Worm (Caenorhabditis elegans): Measurements from ENCODE around the gene cnx-1.

DNA sequence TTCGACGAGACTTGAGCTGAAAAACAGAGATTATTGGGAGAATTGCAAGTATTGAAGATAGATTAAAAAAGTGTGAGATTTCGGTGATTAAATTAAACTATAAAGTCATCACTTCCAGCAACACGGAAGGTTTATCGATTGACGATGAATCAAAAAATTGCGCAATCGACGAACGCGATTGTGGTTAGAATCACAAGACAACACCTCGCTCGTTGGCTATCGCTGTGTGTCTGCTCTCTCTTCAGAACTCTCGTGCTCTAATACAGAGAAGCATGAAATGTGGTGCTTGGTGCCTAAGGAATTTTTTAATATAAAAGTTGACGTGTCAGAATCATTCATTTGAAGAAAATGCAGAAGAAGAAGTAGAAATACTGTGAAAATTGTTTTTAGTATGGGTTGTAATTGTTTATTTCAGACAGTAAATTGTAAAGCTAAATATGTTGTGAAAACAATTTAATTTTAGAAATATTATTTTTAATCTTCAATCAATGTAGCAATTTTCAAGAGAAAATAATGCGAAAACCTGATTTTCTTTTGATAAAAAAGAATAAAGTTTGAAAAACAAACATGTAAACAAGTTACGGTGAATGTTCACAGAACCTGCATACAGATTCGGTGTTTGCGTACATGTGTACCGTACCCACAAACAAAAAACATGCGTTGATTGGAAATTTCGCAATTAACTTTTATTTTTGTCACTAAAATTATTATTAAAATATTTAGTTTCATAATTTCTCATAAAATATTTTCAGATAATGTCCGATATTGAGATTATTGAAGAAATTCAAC, 10.4 kb upstream of the cnx-1 start, which contains the start of the genes ZK632.10 and ZK632.11:
- TF ChIP-seq F57A8.1 (GFP tag; optimal IDR thresholded peaks at IDR 0.05) (no peak), ama-1 (optimal IDR thresholded peaks at IDR 0.05) (no peak), ama-1 (GFP tag; optimal IDR thresholded peaks at IDR 0.05) (no peak), ceh-100 (GFP tag; IDR thresholded peaks at IDR 0.05) (no peak), lsy-27 (tag; optimal IDR thresholded peaks at IDR 0.05; ENCODE audit: borderline replicate concordance, insufficient read depth) (no peak), pbrm-1 (GFP tag; IDR thresholded peaks at IDR 0.05) (peak; percentile 56), Y56A3A.18 (GFP tag; IDR thresholded peaks at IDR 0.05) (no peak), hrde-1 (tag; optimal IDR thresholded peaks at IDR 0.05; ENCODE audit: borderline replicate concordance) (no peak), dpff-1 (tag; optimal IDR thresholded peaks at IDR 0.05) (no peak), C17E4.6 (GFP tag; IDR thresholded peaks at IDR 0.05) (no peak)

All from whole organism, young adult.